Worm (Caenorhabditis elegans) whole organism, L4 larva: Measurements from ENCODE around the gene W07A12.4.
A peak's percentile ranks its signal among the peaks of the same experiment; 100 is the strongest.

ENCODE experiments used
- F10B5.3 ChIP-seq: sonication (generic microtip); optimal IDR thresholded peaks from 2 replicates; lab custom pipeline; 2016; ENCODE audit warnings: mild to moderate bottlenecking, missing genetic modification characterization, missing compliant biosample characterization
- F37D6.2 ChIP-seq: sonication (generic microtip); optimal IDR thresholded peaks from 2 replicates; lab custom pipeline; 2016; ENCODE audit warnings: mild to moderate bottlenecking, missing genetic modification characterization, missing compliant biosample characterization
- T20F7.1 ChIP-seq: fragments of 200-800 bp; sonication (Bioruptor generic); optimal IDR thresholded peaks from 2 replicates; lab custom pipeline; 2018; ENCODE audit warnings: mild to moderate bottlenecking, missing genetic modification characterization, missing compliant biosample characterization
- Y5F2A.4 ChIP-seq: fragments of 200-800 bp; sonication (Bioruptor generic); optimal IDR thresholded peaks from 2 replicates; lab custom pipeline; 2018; ENCODE audit warnings: mild to moderate bottlenecking, missing genetic modification characterization, missing compliant biosample characterization
- ZK546.5 ChIP-seq, 2 experiments: sonication (generic microtip); optimal IDR thresholded peaks; 2 replicates each; lab custom pipeline; 2017; ENCODE audit warnings: missing biosample characterization in 2 of 2, missing genetic modification characterization in 2 of 2
- aha-1 ChIP-seq: fragments of 150-350 bp; peaks from one replicate; lab custom pipeline; 2014; ENCODE audit warnings: missing biosample characterization, missing genetic modification characterization
- aly-2 ChIP-seq: sonication (generic microtip); optimal IDR thresholded peaks from 2 replicates; lab custom pipeline; 2018; ENCODE audit warnings: missing biosample characterization, missing genetic modification characterization
- ama-1 ChIP-seq: fragments of 150-350 bp; optimal IDR thresholded peaks from 2 replicates; lab custom pipeline; 2014; ENCODE audit warnings: inconsistent platforms, mixed read lengths
- attf-4 ChIP-seq: sonication (generic microtip); optimal IDR thresholded peaks from 3 replicates; lab custom pipeline; 2017; ENCODE audit warnings: missing biosample characterization, missing genetic modification characterization
- ceh-20 ChIP-seq: fragments of 200-800 bp; sonication (Bioruptor generic); IDR thresholded peaks from 2 replicates; pipeline ENCODE4 v1.3.6; 2022; ENCODE audit warnings: missing genetic modification reagents, missing genetic modification characterization, missing compliant biosample characterization
- ceh-44 ChIP-seq: fragments of 200-800 bp; sonication (Bioruptor generic); IDR thresholded peaks from 2 replicates; pipeline ENCODE4 v1.3.6; 2022; ENCODE audit warnings: missing genetic modification reagents, missing genetic modification characterization, missing compliant biosample characterization
- ceh-62 ChIP-seq: sonication (generic microtip); optimal IDR thresholded peaks from 2 replicates; lab custom pipeline; 2017; ENCODE audit warnings: missing biosample characterization, missing genetic modification characterization
- ceh-82 ChIP-seq: sonication (generic microtip); optimal IDR thresholded peaks from 2 replicates; lab custom pipeline; 2017; ENCODE audit warnings: missing biosample characterization, missing genetic modification characterization
- cey-2 ChIP-seq: sonication (generic microtip); optimal IDR thresholded peaks from 3 replicates; lab custom pipeline; 2017; ENCODE audit warnings: missing genetic modification characterization, mild to moderate bottlenecking, missing compliant biosample characterization, antibody characterized with exemption, borderline replicate concordance; ENCODE audit not compliant: insufficient read depth
- ctbp-1 ChIP-seq: fragments of 200-800 bp; sonication (Bioruptor generic); IDR thresholded peaks from 2 replicates; pipeline ENCODE4 v1.3.6; 2022; ENCODE audit warnings: missing genetic modification reagents, missing genetic modification characterization, missing compliant biosample characterization
- dmd-8 ChIP-seq: fragments of 200-800 bp; sonication (Bioruptor generic); IDR thresholded peaks from 2 replicates; pipeline ENCODE4 v1.3.6; 2022; ENCODE audit warnings: missing genetic modification characterization, missing compliant biosample characterization
- dmd-9 ChIP-seq: fragments of 200-800 bp; sonication (Bioruptor generic); IDR thresholded peaks from 2 replicates; pipeline ENCODE4 v1.3.6; 2022; ENCODE audit warnings: missing genetic modification reagents, missing genetic modification characterization, missing compliant biosample characterization
- duxl-1 ChIP-seq: sonication (generic microtip); optimal IDR thresholded peaks from 2 replicates; lab custom pipeline; 2016; ENCODE audit warnings: mild to moderate bottlenecking, missing genetic modification characterization, moderate library complexity, missing compliant biosample characterization; ENCODE audit not compliant: poor library complexity
- fos-1 ChIP-seq: fragments of 150-350 bp; optimal IDR thresholded peaks from 2 replicates; lab custom pipeline; 2014; ENCODE audit warnings: missing biosample characterization, missing genetic modification characterization
- hlh-11 ChIP-seq: fragments of 200-800 bp; sonication (Bioruptor generic); optimal IDR thresholded peaks from 2 replicates; lab custom pipeline; 2018; ENCODE audit warnings: mild to moderate bottlenecking, missing genetic modification characterization, missing compliant biosample characterization
- hmg-1.1 ChIP-seq: fragments of 200-800 bp; sonication (Bioruptor generic); IDR thresholded peaks from 2 replicates; pipeline ENCODE4 v1.3.6; 2022; ENCODE audit warnings: missing genetic modification reagents, missing genetic modification characterization, missing compliant biosample characterization
- jun-1 ChIP-seq: fragments of 150-350 bp; optimal IDR thresholded peaks from 2 replicates; lab custom pipeline; 2014; ENCODE audit warnings: missing biosample characterization, missing genetic modification reagents, missing genetic modification characterization
- lim-7 ChIP-seq: fragments of 200-800 bp; sonication (Bioruptor generic); IDR thresholded peaks from 2 replicates; pipeline ENCODE4 v1.3.6; 2022; ENCODE audit warnings: missing genetic modification characterization, missing compliant biosample characterization
- lin-39 ChIP-seq: fragments of 150-350 bp; optimal IDR thresholded peaks from 2 replicates; lab custom pipeline; 2014; ENCODE audit warnings: missing biosample characterization, missing genetic modification reagents, missing genetic modification characterization
- lir-3 ChIP-seq: sonication (generic microtip); optimal IDR thresholded peaks from 2 replicates; lab custom pipeline; 2016; ENCODE audit warnings: mild to moderate bottlenecking, missing genetic modification characterization, missing compliant biosample characterization
- lsy-2 ChIP-seq, 2 experiments: fragments of 150-350 bp in 1 of 2; sonication (generic microtip) in 1 of 2; optimal IDR thresholded peaks; 2 replicates each; lab custom pipeline; 2014 to 2017; ENCODE audit warnings: missing biosample characterization in 2 of 2, missing genetic modification characterization in 2 of 2
- mdt-29 ChIP-seq: fragments of 200-800 bp; sonication (Bioruptor generic); IDR thresholded peaks from 2 replicates; pipeline ENCODE4 v1.3.6; 2022; ENCODE audit warnings: missing genetic modification reagents, missing genetic modification characterization, missing compliant biosample characterization
- mep-1 ChIP-seq: fragments of 150-350 bp; sonication (generic microtip); optimal IDR thresholded peaks from 3 replicates; lab custom pipeline; 2014; ENCODE audit warnings: missing biosample characterization, missing genetic modification characterization
- mxl-2 ChIP-seq: fragments of 200-800 bp; sonication (Bioruptor generic); conservative IDR thresholded peaks from 2 replicates; pipeline ENCODE4 v1.3.6; 2022; ENCODE audit warnings: missing genetic modification reagents, missing genetic modification characterization, missing compliant biosample characterization
- nhr-11 ChIP-seq: fragments of 150-350 bp; optimal IDR thresholded peaks from 2 replicates; lab custom pipeline; 2014; ENCODE audit warnings: missing biosample characterization, missing genetic modification characterization
- nhr-111 ChIP-seq: fragments of 200-800 bp; sonication (Bioruptor generic); optimal IDR thresholded peaks from 2 replicates; lab custom pipeline; 2018; ENCODE audit warnings: mild to moderate bottlenecking, missing genetic modification characterization, missing compliant biosample characterization
- nhr-237 ChIP-seq: sonication (generic microtip); optimal IDR thresholded peaks from 2 replicates; lab custom pipeline; 2017; ENCODE audit warnings: missing biosample characterization, missing genetic modification characterization
- nhr-25 ChIP-seq: sonication (generic microtip); optimal IDR thresholded peaks from 2 replicates; lab custom pipeline; 2017; ENCODE audit warnings: missing genetic modification characterization, mild to moderate bottlenecking, missing compliant biosample characterization, antibody characterized with exemption, moderate library complexity, borderline replicate concordance; ENCODE audit not compliant: insufficient read depth
- nhr-28 ChIP-seq: fragments of 150-350 bp; optimal IDR thresholded peaks from 2 replicates; lab custom pipeline; 2014; ENCODE audit warnings: missing biosample characterization, missing genetic modification characterization
- nhr-76 ChIP-seq: fragments of 150-350 bp; optimal IDR thresholded peaks from 2 replicates; lab custom pipeline; 2014; ENCODE audit warnings: missing biosample characterization, missing genetic modification characterization
- nhr-77 ChIP-seq: fragments of 150-350 bp; optimal IDR thresholded peaks from 2 replicates; lab custom pipeline; 2014; ENCODE audit warnings: missing biosample characterization, missing genetic modification characterization
- saeg-2 ChIP-seq: fragments of 200-800 bp; sonication (Bioruptor generic); IDR thresholded peaks from 2 replicates; pipeline ENCODE4 v1.3.6; 2022; ENCODE audit warnings: missing genetic modification reagents, missing genetic modification characterization, missing compliant biosample characterization
- sdz-12 ChIP-seq: fragments of 200-800 bp; sonication (Bioruptor generic); optimal IDR thresholded peaks from 2 replicates; lab custom pipeline; 2018; ENCODE audit warnings: mild to moderate bottlenecking, missing genetic modification characterization, missing compliant biosample characterization
- set-16 ChIP-seq: fragments of 200-800 bp; sonication (Bioruptor generic); IDR thresholded peaks from 2 replicates; pipeline ENCODE4 v1.3.6; 2022; ENCODE audit warnings: missing genetic modification reagents, missing genetic modification characterization, missing compliant biosample characterization
- spr-1 ChIP-seq: sonication (generic microtip); optimal IDR thresholded peaks from 2 replicates; lab custom pipeline; 2016; ENCODE audit warnings: mild to moderate bottlenecking, missing genetic modification characterization, missing compliant biosample characterization
- spr-3 ChIP-seq: fragments of 200-800 bp; sonication (Bioruptor generic); optimal IDR thresholded peaks from 2 replicates; lab custom pipeline; 2018; ENCODE audit warnings: mild to moderate bottlenecking, missing genetic modification characterization, missing compliant biosample characterization
- tag-97 ChIP-seq: fragments of 200-800 bp; sonication (Bioruptor generic); IDR thresholded peaks from 2 replicates; pipeline ENCODE4 v1.3.6; 2022; ENCODE audit warnings: missing genetic modification characterization, missing compliant biosample characterization
- tra-1 ChIP-seq: fragments of 200-800 bp; sonication (Bioruptor generic); IDR thresholded peaks from 2 replicates; pipeline ENCODE4 v1.3.6; 2022; ENCODE audit warnings: missing genetic modification reagents, missing genetic modification characterization, missing compliant biosample characterization
- unc-130 ChIP-seq: sonication (generic microtip); optimal IDR thresholded peaks from 2 replicates; lab custom pipeline; 2016; ENCODE audit warnings: missing genetic modification reagents, missing genetic modification characterization, missing compliant biosample characterization
- unc-62 ChIP-seq, 3 experiments: fragments of 150-350 bp in 1 of 3; sonication (generic microtip); optimal IDR thresholded peaks in 2 of 3; peaks in 1 of 3; 1 replicate in 1 of 3; 2 replicates in 2 of 3; lab custom pipeline; 2014 to 2017; ENCODE audit warnings: missing biosample characterization in 3 of 3, missing genetic modification characterization in 3 of 3, missing genetic modification reagents in 3 of 3, missing genotype in 1 of 3
- zfp-2 ChIP-seq: sonication (generic microtip); optimal IDR thresholded peaks from 2 replicates; lab custom pipeline; 2016; ENCODE audit warnings: mild to moderate bottlenecking, missing genetic modification characterization, missing compliant biosample characterization
- zip-11 ChIP-seq: fragments of 200-800 bp; sonication (Bioruptor generic); IDR thresholded peaks from 2 replicates; pipeline ENCODE4 v1.3.6; 2022; ENCODE audit warnings: missing genetic modification characterization, missing compliant biosample characterization
- zip-2 ChIP-seq: fragments of 150-350 bp; optimal IDR thresholded peaks from 2 replicates; lab custom pipeline; 2014; ENCODE audit warnings: missing biosample characterization, missing genetic modification characterization
- ztf-7 ChIP-seq: fragments of 150-350 bp; optimal IDR thresholded peaks from 2 replicates; lab custom pipeline; 2014; ENCODE audit warnings: missing biosample characterization, missing genetic modification characterization

Gene W07A12.4

DNA sequence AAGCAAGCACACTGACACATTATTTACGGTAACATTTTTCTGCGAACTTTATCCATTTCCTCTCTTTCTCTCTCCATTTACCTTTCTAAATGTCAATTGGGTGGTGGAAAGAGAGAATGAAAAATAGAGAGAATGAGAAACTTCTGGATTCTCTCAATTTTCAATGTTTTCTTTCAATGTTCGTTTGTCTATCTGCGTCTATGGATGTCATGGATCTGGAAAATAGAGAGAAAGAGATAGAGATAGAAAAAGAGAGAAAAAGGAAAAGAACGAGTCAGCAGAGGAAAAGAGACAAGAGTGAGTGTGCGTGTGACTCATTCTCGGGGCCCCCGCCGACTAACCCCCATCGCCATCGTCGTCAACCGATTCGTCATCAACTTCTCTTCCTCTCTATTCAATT lies 33.2 kb upstream of the W07A12.4 start, which contains the start of gene jun-1 (continued):
- TF ChIP-seq ceh-82 (tag; lab: Kevin White, UChicago) (no peak), duxl-1 (tag; lab: Kevin White, UChicago) (no peak), ceh-44 (GFP tag; lab: Robert Waterston, UW) (no peak), ctbp-1 (GFP tag; lab: Robert Waterston, UW) (peak; percentile 39), F37D6.2 (tag; lab: Kevin White, UChicago) (peak; percentile 38), zip-2 (tag; lab: Kevin White, UChicago) (peak; percentile 17), nhr-25 (tag; lab: Kevin White, UChicago) (peak; percentile 45)

ce11 chrII:9113759-9114158 lies 32.3 kb upstream of the W07A12.4 start:
- TF ChIP-seq cey-2 (tag; lab: Kevin White, UChicago): no peak
- TF ChIP-seq nhr-28: peak; percentile 95
- TF ChIP-seq dmd-9 (GFP tag; lab: Robert Waterston, UW): no peak
- no peak for TF ChIP-seq zfp-2
- TF ChIP-seq mxl-2 (GFP tag; lab: Robert Waterston, UW): no peak
- no peak for TF ChIP-seq F10B5.3 (tag; lab: Kevin White, UChicago)
- peak; percentile 62 for TF ChIP-seq hmg-1.1 (GFP tag; lab: Robert Waterston, UW)
- no peak for TF ChIP-seq lir-3 (tag; lab: Kevin White, UChicago)
- TF ChIP-seq nhr-111 (GFP tag; lab: Kevin White, UChicago): no peak
- TF ChIP-seq zip-11 (GFP tag; lab: Robert Waterston, UW): no peak
- TF ChIP-seq tag-97: no peak
- TF ChIP-seq ceh-44 (GFP tag; lab: Robert Waterston, UW): no peak
- TF ChIP-seq saeg-2: no peak
- TF ChIP-seq spr-1 (tag; lab: Kevin White, UChicago): peak; percentile 59
- no peak for TF ChIP-seq set-16
- TF ChIP-seq Y5F2A.4 (GFP tag; lab: Kevin White, UChicago): no peak
- no peak for TF ChIP-seq ztf-7 (tag; lab: Kevin White, UChicago)
- peak; percentile 70; the same call in 1 of the 2 replicates for TF ChIP-seq tra-1
- no peak for TF ChIP-seq nhr-237 (tag; lab: Kevin White, UChicago)
- TF ChIP-seq unc-130: no peak
- no peak for TF ChIP-seq duxl-1 (tag; lab: Kevin White, UChicago)
- TF ChIP-seq attf-4: no peak
- no peak for TF ChIP-seq aha-1 (tag; lab: Kevin White, UChicago)
- TF ChIP-seq mep-1 (tag; lab: Kevin White, UChicago): peak; percentile 52
- TF ChIP-seq nhr-11: no peak
- no peak for TF ChIP-seq ama-1 (lab: Kevin White, UChicago)
- no peak for TF ChIP-seq fos-1 (tag; lab: Kevin White, UChicago)
- no peak for TF ChIP-seq zip-2 (tag; lab: Kevin White, UChicago)
- TF ChIP-seq T20F7.1 (GFP tag; lab: Kevin White, UChicago): peak; percentile 38
- TF ChIP-seq spr-3 (GFP tag; lab: Kevin White, UChicago): peak; percentile 33
- no peak for TF ChIP-seq F37D6.2 (tag; lab: Kevin White, UChicago)
- no peak for TF ChIP-seq ceh-20 (GFP tag; lab: Robert Waterston, UW)
- no peak for TF ChIP-seq nhr-76 (tag; lab: Kevin White, UChicago)
- TF ChIP-seq hlh-11 (tag; lab: Kevin White, UChicago): peak; percentile 94
- TF ChIP-seq unc-62 (GFP tag; optimal IDR thresholded peaks at IDR 0.05 in 1 of 2; lab: Kevin White, UChicago): peak in 1 of 2 experiments; percentile 27
- no peak for TF ChIP-seq unc-62 (tag; optimal IDR thresholded peaks at IDR 0.05; lab: Kevin White, UChicago)
- TF ChIP-seq mdt-29 (GFP tag; lab: Robert Waterston, UW): no peak
- peak in 1 of 2 experiments; percentile 47 for TF ChIP-seq lsy-2 (tag; optimal IDR thresholded peaks at IDR 0.05; lab: Kevin White, UChicago)
- TF ChIP-seq sdz-12: no peak
- no peak for TF ChIP-seq aly-2 (tag; lab: Kevin White, UChicago)
- no peak for TF ChIP-seq dmd-8
- no peak for TF ChIP-seq ceh-62 (tag; lab: Kevin White, UChicago)
- no peak for TF ChIP-seq jun-1 (tag; lab: Kevin White, UChicago)
- TF ChIP-seq lin-39 (tag; lab: Kevin White, UChicago): no peak
- TF ChIP-seq ZK546.5 (tag; optimal IDR thresholded peaks at IDR 0.05; lab: Kevin White, UChicago): no peak
- TF ChIP-seq lim-7: no peak
- peak; percentile 44 for TF ChIP-seq nhr-77 (tag; lab: Kevin White, UChicago)
